Worm (Caenorhabditis elegans) whole organism, L4 larva: ENCODE data around the gene coh-3.

Experiments
- F44E2.7 ChIP-seq: fragments of 200-800 bp; sonication (Bioruptor generic); IDR thresholded peaks from 2 replicates; pipeline ENCODE4 v2.1.2; 2022; ENCODE audit warnings: missing genetic modification characterization, missing compliant biosample characterization
- ama-1 ChIP-seq: fragments of 150-350 bp; optimal IDR thresholded peaks from 2 replicates; lab custom pipeline; 2014; ENCODE audit warnings: inconsistent platforms, mixed read lengths
- dpl-1 ChIP-seq: fragments of 150-350 bp; optimal IDR thresholded peaks from 2 replicates; lab custom pipeline; 2014; ENCODE audit warnings: missing biosample characterization, missing genetic modification reagents, missing genetic modification characterization
- egl-27 ChIP-seq: sonication (generic microtip); optimal IDR thresholded peaks from 3 replicates; lab custom pipeline; 2017; ENCODE audit warnings: missing biosample characterization, missing genetic modification reagents, missing genetic modification characterization
- lim-7 ChIP-seq: fragments of 200-800 bp; sonication (Bioruptor generic); IDR thresholded peaks from 2 replicates; pipeline ENCODE4 v1.3.6; 2022; ENCODE audit warnings: missing genetic modification characterization, missing compliant biosample characterization
- spr-1 ChIP-seq: sonication (generic microtip); optimal IDR thresholded peaks from 2 replicates; lab custom pipeline; 2016; ENCODE audit warnings: mild to moderate bottlenecking, missing genetic modification characterization, missing compliant biosample characterization
- tag-97 ChIP-seq: fragments of 200-800 bp; sonication (Bioruptor generic); IDR thresholded peaks from 2 replicates; pipeline ENCODE4 v1.3.6; 2022; ENCODE audit warnings: missing genetic modification characterization, missing compliant biosample characterization
- zfp-3 ChIP-seq: fragments of 200-800 bp; sonication (Bioruptor generic); conservative IDR thresholded peaks from 2 replicates; pipeline ENCODE4 v1.3.6; 2022; ENCODE audit warnings: missing genetic modification reagents, missing genetic modification characterization, missing compliant biosample characterization

ce11 chrV:14481401-14481800 lies 24.2 kb downstream of the coh-3 start, which contains the start of gene R02D5.7:
- no peak for TF ChIP-seq zfp-3 (GFP tag; lab: Robert Waterston, UW)
- no peak for TF ChIP-seq F44E2.7 (GFP tag; lab: Robert Waterston, UW)
- TF ChIP-seq tag-97 (GFP tag; lab: Robert Waterston, UW): no peak
- no peak for TF ChIP-seq dpl-1 (GFP tag; lab: Kevin White, UChicago)
- no peak for TF ChIP-seq ama-1
- TF ChIP-seq lim-7: no peak
- TF ChIP-seq spr-1 (tag; lab: Kevin White, UChicago): no peak
- no peak for TF ChIP-seq egl-27 (tag; lab: Kevin White, UChicago)
